Worm (Caenorhabditis elegans): Measurements from ENCODE around the gene H28G03.2.

DNA sequence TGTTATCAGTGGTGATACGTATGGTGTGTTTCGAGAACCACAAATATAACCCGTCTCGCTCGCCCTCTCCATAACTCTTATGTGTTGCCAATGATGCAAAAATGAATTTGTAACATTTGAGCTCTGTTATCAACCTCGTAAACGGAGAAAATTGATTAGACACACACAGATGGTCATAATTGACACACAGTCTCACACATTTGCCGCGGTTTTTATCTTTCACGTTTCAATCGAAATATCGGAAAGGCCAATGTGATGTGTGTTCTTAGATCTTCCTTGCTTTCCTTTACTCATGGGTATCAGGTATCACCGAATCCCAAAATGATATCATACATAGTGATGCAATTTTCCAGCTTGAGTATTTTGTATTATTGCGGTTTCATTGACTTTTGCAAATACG lies 8.0 kb downstream of the H28G03.2 start:
- no peak for TF ChIP-seq unc-39 (tag; optimal IDR thresholded peaks at IDR 0.05)
- TF ChIP-seq lin-39 (tag; optimal IDR thresholded peaks at IDR 0.05) = no peak
- peak; percentile 2 for TF ChIP-seq nhr-6 (tag; optimal IDR thresholded peaks at IDR 0.05)
- TF ChIP-seq dpl-1 (GFP tag; optimal IDR thresholded peaks at IDR 0.05) = no peak
- TF ChIP-seq daf-16 (GFP tag; optimal IDR thresholded peaks at IDR 0.05) = peak in 1 of 2 experiments; percentile 47
- peak; percentile 97 for TF ChIP-seq daf-16 (tag; optimal IDR thresholded peaks at IDR 0.05)
- TF ChIP-seq Y5F2A.4 (GFP tag; optimal IDR thresholded peaks at IDR 0.05) = no peak
- TF ChIP-seq F49E8.2 (tag; optimal IDR thresholded peaks at IDR 0.05; ENCODE audit: borderline replicate concordance) = no peak
- peak in 1 of 2 experiments; percentile 83 for TF ChIP-seq unc-62 (GFP tag; optimal IDR thresholded peaks at IDR 0.05 in 1 of 2)
- no peak for TF ChIP-seq unc-62 (tag; optimal IDR thresholded peaks at IDR 0.05)
- TF ChIP-seq R02D3.7 (tag; optimal IDR thresholded peaks at IDR 0.05) = no peak
- TF ChIP-seq Y75B8A.6 (GFP tag; IDR thresholded peaks at IDR 0.05) = no peak
- TF ChIP-seq zag-1 (tag; optimal IDR thresholded peaks at IDR 0.05) = no peak
- no peak for TF ChIP-seq nhr-25 (tag; optimal IDR thresholded peaks at IDR 0.05; ENCODE audit: borderline replicate concordance, insufficient read depth)

Measured in whole organism, L4 larva.